Worm (Caenorhabditis elegans): Measurements from ENCODE around the gene dmsr-12.

Gene dmsr-12

DNA sequence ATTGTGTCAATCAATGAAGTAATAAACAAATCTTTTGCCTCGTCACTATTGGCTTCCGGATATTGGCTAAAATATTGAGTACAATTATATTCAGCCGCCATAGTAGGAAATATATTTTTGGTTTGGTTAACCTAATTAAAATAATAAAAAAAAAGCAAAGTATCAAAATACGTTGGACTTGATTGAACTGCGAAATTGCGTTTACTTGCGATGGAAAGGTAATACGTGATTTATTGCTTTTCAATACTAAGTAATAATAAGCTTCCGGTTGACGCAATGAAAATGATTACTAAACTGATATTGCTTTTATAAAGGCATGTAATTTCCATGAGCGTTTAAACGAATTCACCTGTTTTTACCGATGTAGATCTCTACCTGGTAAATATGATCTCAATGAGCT lies 6.7 kb downstream of the dmsr-12 start, which contains the start of gene dmsr-9:
Gene dmsr-9, minus strand, starts transcription at position 101 of the 400 bp plus-strand sequence.
- no peak for TF ChIP-seq tbx-2 (tag; optimal IDR thresholded peaks at IDR 0.05)
- no peak for TF ChIP-seq zip-5 (tag; optimal IDR thresholded peaks at IDR 0.05)
- TF ChIP-seq T23F11.4 (GFP tag; optimal IDR thresholded peaks at IDR 0.05) = no peak
- TF ChIP-seq hlh-15 (tag; optimal IDR thresholded peaks at IDR 0.05) = no peak
- TF ChIP-seq dmd-4 (tag; optimal IDR thresholded peaks at IDR 0.05; ENCODE audit: borderline replicate concordance) = no peak
- TF ChIP-seq ceh-31 (tag; optimal IDR thresholded peaks at IDR 0.05) = no peak
- no peak for TF ChIP-seq fax-1 (tag; optimal IDR thresholded peaks at IDR 0.05)
- TF ChIP-seq unc-55 (GFP tag; optimal IDR thresholded peaks at IDR 0.05) = no peak
- no peak for TF ChIP-seq gmeb-2 (tag; optimal IDR thresholded peaks at IDR 0.05)

DNA sequence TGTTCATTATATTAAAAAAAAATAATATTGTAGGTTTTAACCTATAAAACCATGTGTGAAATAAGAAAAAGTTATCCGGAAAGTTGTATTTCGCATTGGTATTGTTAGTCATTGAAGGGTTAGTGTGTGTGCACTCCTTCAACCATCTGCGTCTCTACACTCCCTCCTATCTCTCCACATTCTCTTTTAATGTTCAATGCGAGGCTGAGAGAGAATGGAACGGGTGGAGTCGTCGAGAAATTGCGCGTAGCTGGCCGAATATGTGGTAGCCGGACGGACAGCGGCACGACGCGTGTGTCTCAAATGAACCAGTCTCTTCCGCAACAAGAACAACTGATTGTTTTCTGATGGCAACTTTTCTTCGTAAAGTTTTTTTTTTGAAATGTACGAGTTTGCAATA lies 9.3 kb downstream of the dmsr-12 start:
- TF ChIP-seq pat-9 (tag; optimal IDR thresholded peaks at IDR 0.05) (no peak), ahr-1 (tag; optimal IDR thresholded peaks at IDR 0.05) (no peak), ceh-2 (tag; optimal IDR thresholded peaks at IDR 0.05) (no peak), ceh-31 (tag; optimal IDR thresholded peaks at IDR 0.05) (peak; percentile 52), fkh-6 (tag; optimal IDR thresholded peaks at IDR 0.05) (no peak), sdc-2 (tag; optimal IDR thresholded peaks at IDR 0.05) (no peak), nfya-1 (tag; optimal IDR thresholded peaks at IDR 0.05) (peak; percentile 22), hlh-8 (tag; optimal IDR thresholded peaks at IDR 0.05) (no peak), unc-86 (tag; optimal IDR thresholded peaks at IDR 0.05) (no peak), hlh-13 (GFP tag; optimal IDR thresholded peaks at IDR 0.05) (no peak), nhr-232 (tag; optimal IDR thresholded peaks at IDR 0.05) (no peak), pqm-1 (tag; optimal IDR thresholded peaks at IDR 0.05) (no peak), ceh-9 (tag; optimal IDR thresholded peaks at IDR 0.05) (no peak), eyg-1 (tag; optimal IDR thresholded peaks at IDR 0.05) (no peak), pha-2 (tag; optimal IDR thresholded peaks at IDR 0.05) (peak; percentile 28), ceh-19 (GFP tag; optimal IDR thresholded peaks at IDR 0.05) (peak; percentile 12), che-1 (tag; optimal IDR thresholded peaks at IDR 0.05) (no peak), ceh-48 (tag; optimal IDR thresholded peaks at IDR 0.05) (no peak)

DNA sequence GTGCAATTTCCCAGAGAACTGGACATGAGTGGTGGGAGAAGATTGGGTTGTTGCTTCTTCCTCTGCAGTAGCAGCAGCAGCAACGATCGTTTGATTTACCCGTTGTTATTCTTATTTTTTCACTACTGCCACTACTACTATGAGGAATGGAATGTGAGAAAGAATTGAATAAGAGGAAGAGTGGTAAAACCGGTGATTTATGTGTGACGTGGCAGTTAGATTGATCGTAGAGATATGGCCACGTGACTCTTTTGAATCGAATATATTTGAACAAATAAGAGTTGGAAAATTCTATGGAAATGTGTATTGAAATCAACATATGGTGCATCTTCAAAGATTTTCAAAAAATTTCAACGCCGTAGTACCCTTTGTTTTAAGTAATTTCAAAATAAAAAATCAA lies 10.0 kb downstream of the dmsr-12 start:
- TF ChIP-seq pat-9 (tag; optimal IDR thresholded peaks at IDR 0.05) (no peak), tbx-2 (tag; optimal IDR thresholded peaks at IDR 0.05) (no peak), ceh-31 (tag; optimal IDR thresholded peaks at IDR 0.05) (no peak), zip-5 (tag; optimal IDR thresholded peaks at IDR 0.05) (no peak), ceh-19 (GFP tag; optimal IDR thresholded peaks at IDR 0.05) (no peak), ceh-6 (GFP tag; optimal IDR thresholded peaks at IDR 0.05) (no peak), K09A11.1 (tag; optimal IDR thresholded peaks at IDR 0.05; ENCODE audit: insufficient read depth) (no peak), ceh-34 (tag; optimal IDR thresholded peaks at IDR 0.05) (no peak), odd-2 (tag; optimal IDR thresholded peaks at IDR 0.05) (no peak), pros-1 (tag; optimal IDR thresholded peaks at IDR 0.05) (no peak), elt-4 (tag; optimal IDR thresholded peaks at IDR 0.05) (no peak), ceh-2 (tag; optimal IDR thresholded peaks at IDR 0.05) (no peak), elt-2 (tag; optimal IDR thresholded peaks at IDR 0.05) (no peak)

DNA sequence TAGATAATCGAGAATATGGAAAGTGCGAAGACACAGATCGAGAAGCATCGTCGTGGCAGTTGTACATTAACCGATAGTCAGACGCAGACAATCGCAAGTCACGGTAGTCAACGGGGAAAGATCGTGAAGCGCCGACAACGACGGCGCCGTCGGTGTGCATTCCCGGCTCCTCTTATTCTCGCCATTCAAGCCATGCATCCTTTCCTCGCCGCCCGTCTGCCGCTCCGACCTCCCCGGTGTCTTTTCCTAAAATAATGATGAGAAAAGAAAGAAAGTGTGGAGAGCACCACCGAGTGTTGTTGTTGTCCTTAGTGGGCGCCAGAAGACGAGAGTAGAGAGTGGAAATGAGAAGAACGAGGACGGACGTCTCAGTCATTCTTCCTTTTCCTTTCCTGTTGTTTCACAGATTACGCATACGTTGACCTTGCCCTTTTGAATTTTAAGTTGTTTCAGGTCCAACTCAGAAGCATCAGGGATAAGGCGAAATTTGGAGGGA lies 12.4 kb downstream of the dmsr-12 start, which contains the start of gene ZC404.1:
Gene ZC404.1, plus strand, starts transcription at position 446 of the 496 bp plus-strand sequence.
- TF ChIP-seq ceh-18 (tag; optimal IDR thresholded peaks at IDR 0.05) = no peak
- peak; percentile 8 for TF ChIP-seq ceh-31 (tag; optimal IDR thresholded peaks at IDR 0.05)

DNA sequence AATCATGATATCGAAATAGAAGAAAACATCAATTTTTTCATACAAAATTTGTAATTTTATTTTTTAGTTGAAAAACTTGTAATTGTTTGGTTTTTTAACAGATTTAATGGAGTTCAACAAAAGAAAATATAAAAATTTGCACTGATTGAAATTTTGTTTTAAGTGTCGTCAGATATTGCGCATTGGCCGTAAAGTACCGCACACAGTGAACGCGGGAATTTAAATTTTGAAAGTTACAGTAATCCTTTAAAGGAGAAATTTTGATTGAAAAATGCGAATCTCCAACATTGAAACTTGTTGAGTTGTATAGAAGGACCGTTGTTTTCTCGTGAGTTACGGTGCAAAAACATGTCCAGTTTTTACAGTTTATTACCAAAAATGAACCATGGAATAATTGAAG lies 13.3 kb downstream of the dmsr-12 start:
- TF ChIP-seq ceh-22 (tag; optimal IDR thresholded peaks at IDR 0.05) = no peak
